Worm (Caenorhabditis elegans): ENCODE measurements around the gene nhr-262.

DNA sequence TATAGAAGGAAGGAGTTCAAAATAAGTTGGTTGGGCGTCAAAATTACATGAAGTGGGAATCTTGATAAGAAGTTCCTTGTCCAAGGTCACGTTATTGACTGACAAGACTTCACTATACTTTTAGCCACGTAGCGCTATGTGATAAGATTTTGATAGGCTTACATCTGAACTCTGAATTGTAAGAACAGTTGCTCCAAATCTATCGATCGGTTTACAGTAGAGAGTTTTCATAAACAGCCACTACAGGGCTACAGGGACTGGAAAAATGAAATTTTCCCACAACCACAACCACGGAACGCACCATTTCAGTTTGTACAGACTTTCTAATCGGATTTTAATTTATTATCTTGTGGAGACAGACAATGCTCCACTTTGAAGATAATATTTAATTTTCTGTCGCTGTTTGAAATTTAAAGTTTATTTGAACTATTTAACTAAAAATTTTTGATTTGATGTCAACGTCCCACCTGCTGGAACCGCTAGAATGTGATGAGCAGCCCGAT, 46.7 kb upstream of the nhr-262 start, which contains the start of the genes clec-31 and clec-22:
- no peak for TF ChIP-seq unc-86 (tag; optimal IDR thresholded peaks at IDR 0.05)
- no peak for TF ChIP-seq sox-4 (tag; optimal IDR thresholded peaks at IDR 0.05)

Measured in whole organism, late embryonic.